Worm (Caenorhabditis elegans) whole organism, young adult: ENCODE results near the gene srd-50.

Experiments used
- C06A6.2 ChIP-seq: fragments of 200-800 bp; sonication (Bioruptor generic); conservative IDR thresholded peaks from 2 replicates; pipeline ENCODE4 v1.3.6; 2022; ENCODE audit warnings: missing genetic modification characterization, missing compliant biosample characterization
- C17E4.6 ChIP-seq: fragments of 200-800 bp; sonication (Bioruptor generic); IDR thresholded peaks from 2 replicates; pipeline ENCODE4 v1.3.6; 2022; ENCODE audit warnings: missing genetic modification reagents, missing genetic modification characterization, missing compliant biosample characterization
- D2030.7 ChIP-seq: fragments of 200-800 bp; sonication (Bioruptor generic); IDR thresholded peaks from 2 replicates; pipeline ENCODE4 v1.3.6; 2022; ENCODE audit warnings: missing genetic modification reagents, missing genetic modification characterization, missing compliant biosample characterization
- F57A8.1 ChIP-seq: fragments of 200-800 bp; sonication (Bioruptor generic); optimal IDR thresholded peaks from 2 replicates; lab custom pipeline; 2018; ENCODE audit warnings: mild to moderate bottlenecking, missing genetic modification characterization, moderate library complexity, missing compliant biosample characterization
- K12H6.12 ChIP-seq: fragments of 200-800 bp; sonication (Bioruptor generic); optimal IDR thresholded peaks from 2 replicates; lab custom pipeline; 2018; ENCODE audit warnings: mild to moderate bottlenecking, missing genetic modification characterization, missing compliant biosample characterization
- T07F8.4 ChIP-seq: sonication (generic microtip); optimal IDR thresholded peaks from 2 replicates; lab custom pipeline; 2016; ENCODE audit warnings: mild to moderate bottlenecking, missing genetic modification characterization, moderate library complexity, missing compliant biosample characterization
- ZK185.1 ChIP-seq: sonication (generic microtip); optimal IDR thresholded peaks from 2 replicates; lab custom pipeline; 2016; ENCODE audit warnings: mild to moderate bottlenecking, missing genetic modification characterization, missing compliant biosample characterization; ENCODE audit not compliant: poor library complexity, severe bottlenecking
- aptf-2 ChIP-seq: fragments of 200-800 bp; sonication (Bioruptor generic); conservative IDR thresholded peaks from 2 replicates; pipeline ENCODE4 v1.3.6; 2022; ENCODE audit warnings: missing genetic modification reagents, missing genetic modification characterization, missing compliant biosample characterization
- aptf-3 ChIP-seq: fragments of 200-800 bp; sonication (Bioruptor generic); IDR thresholded peaks from 2 replicates; pipeline ENCODE4 v1.3.6; 2022; ENCODE audit warnings: missing genetic modification characterization, missing compliant biosample characterization
- atf-7 ChIP-seq: sonication (generic microtip); optimal IDR thresholded peaks from 2 replicates; lab custom pipeline; 2017; ENCODE audit warnings: mild to moderate bottlenecking, missing genetic modification characterization, missing compliant biosample characterization
- attf-6 ChIP-seq: fragments of 200-800 bp; sonication (Bioruptor generic); IDR thresholded peaks from 2 replicates; pipeline ENCODE4 v1.3.6; 2022; ENCODE audit warnings: missing genetic modification reagents, missing genetic modification characterization, missing compliant biosample characterization
- bed-1 ChIP-seq: fragments of 200-800 bp; sonication (Bioruptor generic); IDR thresholded peaks from 2 replicates; pipeline ENCODE4 v1.3.6; 2022; ENCODE audit warnings: missing genetic modification reagents, missing genetic modification characterization, missing compliant biosample characterization
- ccch-3 ChIP-seq: fragments of 200-800 bp; sonication (Bioruptor generic); optimal IDR thresholded peaks from 2 replicates; lab custom pipeline; 2018; ENCODE audit warnings: mild to moderate bottlenecking, missing genetic modification characterization, missing compliant biosample characterization
- cebp-1 ChIP-seq, 2 experiments: fragments of 200-800 bp in 1 of 2; sonication (Bioruptor generic) in 1 of 2; sonication (generic microtip) in 1 of 2; IDR thresholded peaks in 1 of 2; optimal IDR thresholded peaks in 1 of 2; 2 replicates each; pipeline versions ENCODE4 v1.3.6 to Lab custom; 2017 to 2022; ENCODE audit warnings: missing compliant biosample characterization in 2 of 2, missing genetic modification characterization in 2 of 2, mild to moderate bottlenecking in 1 of 2, missing genetic modification reagents in 1 of 2, moderate library complexity in 1 of 2
- ceh-100 ChIP-seq: fragments of 200-800 bp; sonication (Bioruptor generic); IDR thresholded peaks from 2 replicates; pipeline ENCODE4 v1.3.6; 2022; ENCODE audit warnings: missing genetic modification reagents, missing genetic modification characterization, missing compliant biosample characterization
- ceh-27 ChIP-seq: fragments of 200-800 bp; sonication (Bioruptor generic); optimal IDR thresholded peaks from 2 replicates; lab custom pipeline; 2018; ENCODE audit warnings: mild to moderate bottlenecking, missing genetic modification characterization, moderate library complexity, missing compliant biosample characterization
- chd-7 ChIP-seq: sonication (generic microtip); optimal IDR thresholded peaks from 2 replicates; lab custom pipeline; 2016; ENCODE audit warnings: mild to moderate bottlenecking, missing genetic modification characterization, moderate library complexity, missing compliant biosample characterization
- die-1 ChIP-seq: sonication (generic microtip); optimal IDR thresholded peaks from 2 replicates; lab custom pipeline; 2016; ENCODE audit warnings: missing genotype, mild to moderate bottlenecking, missing genetic modification characterization, missing compliant biosample characterization
- dox-1 ChIP-seq: fragments of 200-800 bp; sonication (Bioruptor generic); IDR thresholded peaks from 2 replicates; pipeline ENCODE4 v1.3.6; 2022; ENCODE audit warnings: missing genetic modification reagents, missing genetic modification characterization, missing compliant biosample characterization
- dpff-1 ChIP-seq: sonication (generic microtip); optimal IDR thresholded peaks from 2 replicates; lab custom pipeline; 2017; ENCODE audit warnings: mild to moderate bottlenecking, missing genetic modification characterization, missing compliant biosample characterization
- efl-1 ChIP-seq: fragments of 150-350 bp; optimal IDR thresholded peaks from 2 replicates; lab custom pipeline; 2014; ENCODE audit warnings: missing biosample characterization, missing genetic modification reagents, missing genetic modification characterization
- egl-44 ChIP-seq: fragments of 200-800 bp; sonication (Bioruptor generic); IDR thresholded peaks from 2 replicates; pipeline ENCODE4 v1.3.6; 2022; ENCODE audit warnings: missing genetic modification reagents, missing genetic modification characterization, missing compliant biosample characterization
- fkh-3 ChIP-seq: sonication (generic microtip); optimal IDR thresholded peaks from 2 replicates; lab custom pipeline; 2016; ENCODE audit warnings: mild to moderate bottlenecking, missing genetic modification characterization, missing compliant biosample characterization
- hlh-12 ChIP-seq: sonication (generic microtip); optimal IDR thresholded peaks from 2 replicates; lab custom pipeline; 2016; ENCODE audit warnings: missing genetic modification characterization, missing compliant biosample characterization
- lag-1 ChIP-seq: fragments of 200-800 bp; sonication (Bioruptor generic); IDR thresholded peaks from 2 replicates; pipeline ENCODE4 v1.3.6; 2022; ENCODE audit warnings: missing genetic modification reagents, missing genetic modification characterization, missing compliant biosample characterization
- let-526 ChIP-seq: fragments of 200-800 bp; sonication (Bioruptor generic); IDR thresholded peaks from 2 replicates; pipeline ENCODE4 v1.3.6; 2022; ENCODE audit warnings: missing genetic modification reagents, missing genetic modification characterization, missing compliant biosample characterization
- lin-54 ChIP-seq: fragments of 200-800 bp; sonication (Bioruptor generic); optimal IDR thresholded peaks from 2 replicates; lab custom pipeline; 2018; ENCODE audit warnings: mild to moderate bottlenecking, missing genetic modification characterization, missing compliant biosample characterization
- lsl-1 ChIP-seq: fragments of 200-800 bp; sonication (Bioruptor generic); optimal IDR thresholded peaks from 2 replicates; lab custom pipeline; 2018; ENCODE audit warnings: mild to moderate bottlenecking, missing genetic modification characterization, moderate library complexity, missing compliant biosample characterization
- madf-10 ChIP-seq: sonication (generic microtip); optimal IDR thresholded peaks from 2 replicates; lab custom pipeline; 2016; ENCODE audit warnings: mild to moderate bottlenecking, missing genetic modification characterization, missing compliant biosample characterization
- mcd-1 ChIP-seq: fragments of 200-800 bp; sonication (Bioruptor generic); IDR thresholded peaks from 2 replicates; pipeline ENCODE4 v1.3.6; 2022; ENCODE audit warnings: missing genetic modification reagents, missing genetic modification characterization, missing compliant biosample characterization
- mxl-1 ChIP-seq: sonication (generic microtip); optimal IDR thresholded peaks from 2 replicates; lab custom pipeline; 2016; ENCODE audit warnings: missing genetic modification characterization, missing compliant biosample characterization
- nfya-1 ChIP-seq: sonication (generic microtip); optimal IDR thresholded peaks from 2 replicates; lab custom pipeline; 2017; ENCODE audit warnings: antibody characterized with exemption, missing compliant biosample characterization, missing genetic modification characterization, borderline replicate concordance; ENCODE audit not compliant: insufficient read depth
- nfyb-1 ChIP-seq: fragments of 200-800 bp; sonication (Bioruptor generic); IDR thresholded peaks from 2 replicates; pipeline ENCODE4 v1.3.6; 2022; ENCODE audit warnings: missing genetic modification reagents, missing genetic modification characterization, missing compliant biosample characterization
- nhr-27 ChIP-seq: fragments of 200-800 bp; sonication (Bioruptor generic); optimal IDR thresholded peaks from 2 replicates; lab custom pipeline; 2018; ENCODE audit warnings: mild to moderate bottlenecking, missing genetic modification characterization, moderate library complexity, missing compliant biosample characterization
- sdz-38 ChIP-seq: sonication (generic microtip); optimal IDR thresholded peaks from 2 replicates; lab custom pipeline; 2016; ENCODE audit warnings: missing genotype, missing genetic modification characterization, missing compliant biosample characterization
- sea-2 ChIP-seq: fragments of 200-800 bp; sonication (Bioruptor generic); IDR thresholded peaks from 2 replicates; pipeline ENCODE4 v1.3.6; 2022; ENCODE audit warnings: missing genetic modification characterization, missing compliant biosample characterization
- snpc-3.4 ChIP-seq: sonication (generic microtip); optimal IDR thresholded peaks from 2 replicates; lab custom pipeline; 2017; ENCODE audit warnings: missing genetic modification characterization, mild to moderate bottlenecking, missing compliant biosample characterization, antibody characterized with exemption, moderate library complexity, missing genotype, missing genetic modification reagents
- tlf-1 ChIP-seq: fragments of 200-800 bp; sonication (Bioruptor generic); optimal IDR thresholded peaks from 2 replicates; lab custom pipeline; 2018; ENCODE audit warnings: mild to moderate bottlenecking, missing genetic modification characterization, missing compliant biosample characterization
- unc-130 ChIP-seq: sonication (generic microtip); optimal IDR thresholded peaks from 2 replicates; lab custom pipeline; 2016; ENCODE audit warnings: missing genetic modification reagents, missing genetic modification characterization, missing compliant biosample characterization
- unc-62 ChIP-seq: fragments of 150-350 bp; optimal IDR thresholded peaks from 2 replicates; lab custom pipeline; 2014; ENCODE audit warnings: missing biosample characterization, missing genetic modification reagents, missing genetic modification characterization
- xnd-1 ChIP-seq: sonication (generic microtip); optimal IDR thresholded peaks from 2 replicates; lab custom pipeline; 2016; ENCODE audit warnings: missing genotype, missing genetic modification reagents, missing genetic modification characterization, missing compliant biosample characterization
- ztf-22 ChIP-seq: fragments of 200-800 bp; sonication (Bioruptor generic); optimal IDR thresholded peaks from 2 replicates; lab custom pipeline; 2018; ENCODE audit warnings: mild to moderate bottlenecking, missing genetic modification characterization, moderate library complexity, missing compliant biosample characterization
- ztf-25 ChIP-seq: fragments of 200-800 bp; sonication (Bioruptor generic); IDR thresholded peaks from 2 replicates; pipeline ENCODE4 v1.3.6; 2022; ENCODE audit warnings: missing genetic modification reagents, missing genetic modification characterization, missing compliant biosample characterization
- ztf-26 ChIP-seq: sonication (generic microtip); optimal IDR thresholded peaks from 2 replicates; lab custom pipeline; 2017; ENCODE audit warnings: missing genetic modification characterization, missing compliant biosample characterization
- ztf-3 ChIP-seq: fragments of 200-800 bp; sonication (Bioruptor generic); optimal IDR thresholded peaks from 2 replicates; lab custom pipeline; 2018; ENCODE audit warnings: mild to moderate bottlenecking, missing genetic modification characterization, missing compliant biosample characterization

The srd-50 gene

DNA sequence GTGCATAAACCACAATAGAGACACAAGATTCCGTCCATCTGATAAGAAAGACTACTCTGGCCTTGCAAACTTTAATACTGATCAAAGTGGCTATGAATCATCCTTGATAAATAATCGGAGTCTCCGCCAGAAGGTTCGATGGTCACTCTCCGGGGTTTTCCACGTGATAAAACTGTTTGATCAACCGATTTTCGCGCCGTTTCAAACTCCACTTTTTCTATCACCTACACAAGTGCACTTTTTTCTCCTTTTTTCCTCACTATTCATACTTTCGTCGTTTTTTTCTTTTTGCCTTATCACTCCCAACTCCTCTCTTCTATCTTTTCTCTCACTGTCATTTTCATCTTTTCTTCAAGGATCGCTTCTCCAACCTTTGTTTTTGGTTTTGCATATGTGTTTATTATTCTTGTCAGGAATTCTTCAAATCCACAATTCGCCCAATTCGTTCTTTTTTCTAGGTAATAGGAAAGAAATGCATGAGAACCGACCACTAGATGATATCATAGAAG, 47.1 kb upstream of the srd-50 start, which contains the start of gene F18H3.4 (continued):
- TF ChIP-seq xnd-1, result no peak
- no peak for TF ChIP-seq ZK185.1 (tag; lab: Kevin White, UChicago)
- TF ChIP-seq madf-10 (tag; lab: Kevin White, UChicago), result peak; percentile 29
- TF ChIP-seq D2030.7 (GFP tag; lab: Robert Waterston, UW), result no peak
- no peak for TF ChIP-seq dpff-1 (tag; lab: Kevin White, UChicago)
- no peak for TF ChIP-seq mxl-1 (tag; lab: Kevin White, UChicago)
- TF ChIP-seq egl-44 (GFP tag; lab: Robert Waterston, UW), result 0 out of 2 replicates have a peak, but pooled peaks have one; percentile 67
- no peak for TF ChIP-seq cebp-1 (GFP tag; IDR thresholded peaks at IDR 0.05; lab: Robert Waterston, UW)
- peak; percentile 75 for TF ChIP-seq cebp-1 (tag; optimal IDR thresholded peaks at IDR 0.05; lab: Kevin White, UChicago)
- TF ChIP-seq unc-62 (GFP tag; lab: Kevin White, UChicago), result no peak
- TF ChIP-seq nfya-1 (tag; lab: Kevin White, UChicago), result no peak
- no peak for TF ChIP-seq sea-2
- no peak for TF ChIP-seq fkh-3 (tag; lab: Kevin White, UChicago)
- TF ChIP-seq tlf-1 (GFP tag; lab: Kevin White, UChicago), result peak; percentile 30
- TF ChIP-seq efl-1 (GFP tag; lab: Kevin White, UChicago), result no peak
- 0 out of 2 replicates have a peak, but pooled peaks have one; percentile 19 for TF ChIP-seq mcd-1 (GFP tag; lab: Robert Waterston, UW)
- TF ChIP-seq K12H6.12 (tag; lab: Kevin White, UChicago), result no peak
- no peak for TF ChIP-seq ztf-26 (tag; lab: Kevin White, UChicago)
- no peak for TF ChIP-seq F57A8.1
- no peak for TF ChIP-seq sdz-38
- peak; percentile 52 for TF ChIP-seq dox-1 (GFP tag; lab: Robert Waterston, UW)
- no peak for TF ChIP-seq attf-6 (GFP tag; lab: Robert Waterston, UW)
- TF ChIP-seq die-1, result no peak
- TF ChIP-seq ccch-3 (GFP tag; lab: Kevin White, UChicago), result no peak
- TF ChIP-seq lsl-1, result no peak
- no peak for TF ChIP-seq ztf-3 (GFP tag; lab: Kevin White, UChicago)
- peak; percentile 13 for TF ChIP-seq lin-54 (GFP tag; lab: Kevin White, UChicago)
- TF ChIP-seq let-526 (GFP tag; lab: Robert Waterston, UW), result no peak
- TF ChIP-seq chd-7 (tag; lab: Kevin White, UChicago), result peak; percentile 12
- TF ChIP-seq hlh-12, result no peak
- TF ChIP-seq unc-130 (GFP tag; lab: Kevin White, UChicago), result no peak
- TF ChIP-seq ztf-22 (GFP tag; lab: Kevin White, UChicago), result peak; percentile 80
- TF ChIP-seq nhr-27, result no peak
- TF ChIP-seq nfyb-1 (GFP tag; lab: Robert Waterston, UW), result peak; percentile 50; the same call in 1 of the 2 replicates
- no peak for TF ChIP-seq C06A6.2 (GFP tag; lab: Robert Waterston, UW)
- TF ChIP-seq atf-7, result peak; percentile 72
- TF ChIP-seq aptf-3, result no peak
- no peak for TF ChIP-seq lag-1 (GFP tag; lab: Robert Waterston, UW)
- TF ChIP-seq ceh-27 (GFP tag; lab: Kevin White, UChicago), result no peak
- no peak for TF ChIP-seq bed-1 (GFP tag; lab: Robert Waterston, UW)
- no peak for TF ChIP-seq T07F8.4 (tag; lab: Kevin White, UChicago)
- no peak for TF ChIP-seq snpc-3.4 (tag; lab: Kevin White, UChicago)
- TF ChIP-seq aptf-2 (GFP tag; lab: Robert Waterston, UW), result no peak
- no peak for TF ChIP-seq C17E4.6
- TF ChIP-seq ceh-100 (GFP tag; lab: Robert Waterston, UW), result no peak
- no peak for TF ChIP-seq ztf-25 (GFP tag; lab: Robert Waterston, UW)
